Fruit fly (Drosophila melanogaster) whole organism, wandering third instar larva: ENCODE measurements around the gene Kap-alpha3.

Experiments used
- Abd-B ChIP-seq: fragments of >200 bp; optimal IDR thresholded peaks from 2 replicates; lab custom pipeline; 2017; ENCODE audit warnings: missing biosample characterization, missing genetic modification characterization
- CG32264 ChIP-seq: fragments of 200-800 bp; sonication (Bioruptor generic); optimal IDR thresholded peaks from 2 replicates; lab custom pipeline; 2016; ENCODE audit warnings: missing biosample characterization, missing genetic modification characterization
- CG9705 ChIP-seq: fragments of 200-800 bp; sonication (Bioruptor generic); optimal IDR thresholded peaks from 2 replicates; lab custom pipeline; 2018; ENCODE audit warnings: missing biosample characterization, mild to moderate bottlenecking, missing genetic modification characterization
- CrebA ChIP-seq: fragments of 200-800 bp; sonication (Bioruptor generic); optimal IDR thresholded peaks from 2 replicates; lab custom pipeline; 2016; ENCODE audit warnings: missing biosample characterization, mild to moderate bottlenecking, missing genetic modification characterization, borderline replicate concordance
- Dfd ChIP-seq: fragments of >200 bp; optimal IDR thresholded peaks from 2 replicates; lab custom pipeline; 2017; ENCODE audit warnings: missing biosample characterization, missing genetic modification characterization
- Dif ChIP-seq: fragments of 200-275, 200-300 bp; sonication (Bioruptor generic); optimal IDR thresholded peaks from 2 replicates; lab custom pipeline; 2018; ENCODE audit warnings: missing biosample characterization, missing genetic modification characterization; ENCODE audit not compliant: partially characterized antibody
- GATAd ChIP-seq: sonication (Bioruptor generic); optimal IDR thresholded peaks from 2 replicates; lab custom pipeline; 2016; ENCODE audit warnings: missing biosample characterization, missing genetic modification characterization
- HLH106 ChIP-seq: fragments of 200-800 bp; optimal IDR thresholded peaks from 3 replicates; lab custom pipeline; 2019; ENCODE audit warnings: missing biosample characterization, mild to moderate bottlenecking, missing genetic modification characterization, moderate library complexity
- Hnf4 ChIP-seq: fragments of 200-800 bp; sonication (Bioruptor generic); optimal IDR thresholded peaks from 2 replicates; lab custom pipeline; 2016; ENCODE audit warnings: missing biosample characterization, mild to moderate bottlenecking, missing genetic modification characterization
- Hr78 ChIP-seq: fragments of >200 bp; optimal IDR thresholded peaks from 2 replicates; lab custom pipeline; 2017; ENCODE audit warnings: missing biosample characterization, missing genetic modification characterization
- Hr83 ChIP-seq: fragments of 200-300 bp; sonication (Bioruptor generic); optimal IDR thresholded peaks from 2 replicates; lab custom pipeline; 2016; ENCODE audit warnings: missing biosample characterization, mild to moderate bottlenecking, missing genetic modification characterization, moderate library complexity; ENCODE audit not compliant: poor library complexity, severe bottlenecking
- Jra ChIP-seq: sonication (Bioruptor generic); optimal IDR thresholded peaks from 2 replicates; lab custom pipeline; 2016; ENCODE audit warnings: missing biosample characterization, missing genetic modification characterization
- Mio ChIP-seq: sonication (Bioruptor generic); optimal IDR thresholded peaks from 2 replicates; lab custom pipeline; 2016; ENCODE audit warnings: missing biosample characterization, missing genetic modification characterization
- Myc ChIP-seq: fragments of >200 bp; optimal IDR thresholded peaks from 2 replicates; lab custom pipeline; 2017
- OdsH ChIP-seq: fragments of 200-800 bp; sonication (Bioruptor generic); optimal IDR thresholded peaks from 2 replicates; lab custom pipeline; 2016; ENCODE audit warnings: missing biosample characterization, mild to moderate bottlenecking, missing genetic modification characterization
- Rel ChIP-seq, 2 experiments: fragments of 200-800 bp; sonication (Bioruptor generic) in 1 of 2; optimal IDR thresholded peaks; 2 replicates in 1 of 2; 3 replicates in 1 of 2; lab custom pipeline; 2016 to 2019; ENCODE audit warnings: mild to moderate bottlenecking in 2 of 2, missing biosample characterization in 2 of 2, missing genetic modification characterization in 2 of 2, moderate library complexity in 1 of 2
- Sp1 ChIP-seq: fragments of 200-800 bp; sonication (Bioruptor generic); optimal IDR thresholded peaks from 3 replicates; lab custom pipeline; 2019; ENCODE audit warnings: missing biosample characterization, mild to moderate bottlenecking, missing genetic modification characterization, moderate library complexity
- Vsx2 ChIP-seq: fragments of 200-300, 225-300 bp; sonication (Bioruptor generic); optimal IDR thresholded peaks from 2 replicates; lab custom pipeline; 2018; ENCODE audit warnings: missing biosample characterization, missing genetic modification characterization; ENCODE audit not compliant: partially characterized antibody
- br ChIP-seq: fragments of 200-800 bp; sonication (Bioruptor generic); optimal IDR thresholded peaks from 2 replicates; lab custom pipeline; 2016; ENCODE audit warnings: missing biosample characterization, missing genetic modification characterization
- brk ChIP-seq: fragments of 200-800 bp; sonication (Bioruptor generic); optimal IDR thresholded peaks from 2 replicates; lab custom pipeline; 2016; ENCODE audit warnings: missing biosample characterization, mild to moderate bottlenecking, missing genetic modification characterization
- dmrt93B ChIP-seq: fragments of 200-800 bp; sonication (Bioruptor generic); optimal IDR thresholded peaks from 2 replicates; lab custom pipeline; 2018; ENCODE audit warnings: missing biosample characterization, mild to moderate bottlenecking, missing genetic modification characterization
- dsf ChIP-seq: sonication (Bioruptor generic); optimal IDR thresholded peaks from 2 replicates; lab custom pipeline; 2016; ENCODE audit warnings: missing biosample characterization, missing genetic modification characterization, borderline replicate concordance
- ey ChIP-seq: fragments of 200-800 bp; sonication (Bioruptor generic); optimal IDR thresholded peaks from 2 replicates; lab custom pipeline; 2016; ENCODE audit warnings: missing biosample characterization, missing genetic modification characterization
- fru ChIP-seq: fragments of 200-800 bp; sonication (Bioruptor generic); optimal IDR thresholded peaks from 3 replicates; lab custom pipeline; 2016; ENCODE audit warnings: missing biosample characterization, mild to moderate bottlenecking, missing genetic modification characterization
- h ChIP-seq: fragments of 200-800 bp; sonication (Bioruptor generic); optimal IDR thresholded peaks from 3 replicates; lab custom pipeline; 2016; ENCODE audit warnings: missing biosample characterization, mild to moderate bottlenecking, missing genetic modification characterization
- jim ChIP-seq: fragments of 175-275, 200-325 bp; sonication (Bioruptor generic); optimal IDR thresholded peaks from 2 replicates; lab custom pipeline; 2016; ENCODE audit warnings: missing biosample characterization, mild to moderate bottlenecking, missing genetic modification characterization
- lola ChIP-seq: fragments of >200 bp; optimal IDR thresholded peaks from 2 replicates; lab custom pipeline; 2017; ENCODE audit warnings: missing biosample characterization, missing genetic modification characterization
- pan ChIP-seq: fragments of >200 bp; optimal IDR thresholded peaks from 2 replicates; lab custom pipeline; 2017
- psq ChIP-seq: fragments of 200-800 bp; sonication (Bioruptor generic); optimal IDR thresholded peaks from 3 replicates; lab custom pipeline; 2017; ENCODE audit warnings: missing biosample characterization, mild to moderate bottlenecking, missing genetic modification characterization, moderate library complexity
- rgr ChIP-seq: fragments of 200-800 bp; sonication (Bioruptor generic); optimal IDR thresholded peaks from 3 replicates; lab custom pipeline; 2016; ENCODE audit warnings: missing biosample characterization, mild to moderate bottlenecking, missing genetic modification characterization
- sv ChIP-seq: fragments of 200-800 bp; sonication (Bioruptor generic); optimal IDR thresholded peaks from 3 replicates; lab custom pipeline; 2016; ENCODE audit warnings: missing biosample characterization, missing genetic modification characterization
- tai ChIP-seq: sonication (Bioruptor generic); optimal IDR thresholded peaks from 2 replicates; lab custom pipeline; 2016; ENCODE audit warnings: missing biosample characterization, missing genetic modification characterization
- woc ChIP-seq: sonication (Bioruptor generic); optimal IDR thresholded peaks from 2 replicates; lab custom pipeline; 2016; ENCODE audit warnings: missing biosample characterization, mild to moderate bottlenecking, missing genetic modification characterization

Gene Kap-alpha3

DNA sequence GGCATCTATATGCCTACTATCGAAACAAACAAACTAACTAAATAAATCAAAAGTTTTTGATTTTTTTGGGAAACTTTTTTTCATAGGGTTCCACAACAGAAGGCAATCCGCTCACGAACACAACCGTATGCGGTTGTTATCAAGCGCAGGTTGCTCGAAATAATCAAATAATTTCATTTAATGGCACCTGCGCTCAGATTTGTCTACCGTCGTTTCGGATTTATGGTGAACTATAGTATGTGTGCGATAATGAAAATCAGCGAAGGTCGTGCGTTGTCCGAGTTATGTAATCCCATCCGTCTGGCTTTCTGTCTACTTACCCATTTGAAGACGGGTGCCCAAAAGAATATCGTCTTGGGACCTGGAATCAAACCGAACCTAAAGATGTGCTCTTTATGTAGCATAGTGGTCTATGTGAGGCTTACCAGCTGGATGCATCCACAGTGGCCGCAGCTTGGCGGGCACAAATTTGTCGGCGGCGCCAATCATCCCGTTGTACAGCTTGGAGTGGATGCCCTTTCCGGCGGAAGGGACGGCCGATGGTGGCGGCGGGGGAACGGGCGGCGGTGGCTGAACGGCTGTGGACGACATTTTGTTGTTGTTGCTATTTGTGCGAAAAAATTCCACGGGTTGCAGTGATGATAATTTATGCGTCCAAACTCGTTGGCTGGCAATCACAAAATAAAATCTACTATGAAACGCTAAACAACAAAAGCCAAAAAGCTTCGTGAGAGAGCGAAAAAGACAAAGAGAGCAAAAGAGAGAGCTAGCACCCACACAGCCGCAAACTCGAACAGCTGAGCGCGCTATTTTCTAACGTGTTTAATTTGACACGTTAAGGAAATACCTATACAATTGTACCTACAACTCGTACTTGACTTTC lies 4.4 kb downstream of the Kap-alpha3 start:
- TF ChIP-seq Dif (GFP tag; lab: Kevin White, UChicago), result peak; percentile 63
- no peak for TF ChIP-seq Vsx2 (GFP tag; lab: Kevin White, UChicago)
- TF ChIP-seq Dfd, result no peak
- TF ChIP-seq fru, result no peak
- TF ChIP-seq dsf (GFP tag; lab: Kevin White, UChicago), result no peak
- TF ChIP-seq, all 38 proteins: peak for 1

DNA sequence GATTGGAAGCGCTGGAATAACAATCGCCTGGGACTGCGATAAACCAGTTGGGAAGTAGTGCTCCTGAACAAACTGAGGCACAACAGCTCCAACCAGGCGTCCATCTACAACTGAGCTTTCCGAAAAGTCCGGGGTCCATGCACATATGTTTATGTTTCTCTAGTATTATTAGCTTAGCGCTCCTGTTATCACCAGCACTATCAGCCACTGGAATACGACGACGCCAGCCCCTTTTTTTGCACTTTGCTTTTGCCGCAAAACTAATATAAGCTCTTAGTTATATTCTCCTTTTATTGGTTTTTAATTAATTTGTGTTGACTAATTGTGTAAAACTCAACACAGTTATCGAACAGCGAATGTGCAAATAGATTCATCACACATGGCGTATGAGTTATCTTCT lies 6.0 kb downstream of the Kap-alpha3 start, which contains the start of gene CG9396:
TSS of gene CG9396 (minus strand) at position 101 of the 400 bp plus-strand sequence.
- TF ChIP-seq jim (no peak), Dfd (no peak), psq (GFP tag; lab: Kevin White, UChicago) (no peak), Sp1 (GFP tag; lab: Kevin White, UChicago) (no peak), Hr83 (GFP tag; lab: Kevin White, UChicago) (no peak), tai (no peak)
- TF ChIP-seq, all 38 proteins: peak for 0

DNA sequence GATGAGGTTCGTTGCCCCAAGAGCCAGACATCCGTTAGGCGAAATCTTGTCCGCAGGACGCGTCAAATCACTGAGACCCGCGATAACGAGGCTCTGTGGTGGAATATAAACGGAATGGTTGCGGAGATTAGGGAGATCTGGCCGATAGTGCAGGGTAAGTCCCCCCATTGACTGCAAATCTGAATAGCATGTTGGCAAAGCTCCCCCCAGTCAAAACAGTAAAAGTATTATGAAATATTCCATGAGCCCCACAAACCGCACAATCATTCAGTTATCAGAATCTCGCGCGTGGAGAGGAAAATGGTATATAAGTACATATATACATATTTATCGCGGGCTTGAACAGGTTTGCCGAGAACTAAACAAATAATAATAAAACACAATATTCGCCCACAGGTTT lies 6.9 kb downstream of the Kap-alpha3 start:
- TF ChIP-seq br (GFP tag; lab: Kevin White, UChicago) (no peak), woc (GFP tag; lab: Kevin White, UChicago) (no peak), Mio (GFP tag; lab: Kevin White, UChicago) (no peak), fru (no peak), Rel (GFP tag; optimal IDR thresholded peaks at IDR 0.05; lab: Kevin White, UChicago) (no peak), Rel (tag; optimal IDR thresholded peaks at IDR 0.05; lab: Kevin White, UChicago) (peak; percentile 93)

DNA sequence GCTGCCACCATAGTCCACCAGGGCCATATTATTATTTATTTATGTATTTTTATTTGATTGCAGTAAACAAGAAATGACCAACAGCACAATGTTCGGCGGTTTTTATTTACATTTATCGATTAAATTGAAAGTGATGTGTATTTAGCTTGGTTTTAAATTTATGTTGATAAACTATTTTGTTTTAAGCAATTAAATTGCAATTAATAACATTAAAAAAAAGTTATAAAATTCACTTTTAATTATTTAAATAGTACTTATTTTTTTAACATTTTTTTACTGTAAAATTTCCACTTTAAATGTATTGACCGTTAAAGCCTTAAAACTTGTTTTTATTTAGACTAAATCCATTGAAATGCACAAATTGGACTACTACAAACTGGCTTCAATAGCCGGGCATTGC lies 7.4 kb downstream of the Kap-alpha3 start, which contains the start of gene CG16790:
TSS of gene CG16790 (minus strand) at position 101 of the 400 bp plus-strand sequence.
- TF ChIP-seq dmrt93B (GFP tag; lab: Kevin White, UChicago), result no peak
- TF ChIP-seq psq (GFP tag; lab: Kevin White, UChicago), result no peak
- TF ChIP-seq Myc (lab: Kevin White, UChicago), result peak; percentile 47
- TF ChIP-seq dsf (GFP tag; lab: Kevin White, UChicago), result no peak
- TF ChIP-seq Sp1 (GFP tag; lab: Kevin White, UChicago), result no peak

DNA sequence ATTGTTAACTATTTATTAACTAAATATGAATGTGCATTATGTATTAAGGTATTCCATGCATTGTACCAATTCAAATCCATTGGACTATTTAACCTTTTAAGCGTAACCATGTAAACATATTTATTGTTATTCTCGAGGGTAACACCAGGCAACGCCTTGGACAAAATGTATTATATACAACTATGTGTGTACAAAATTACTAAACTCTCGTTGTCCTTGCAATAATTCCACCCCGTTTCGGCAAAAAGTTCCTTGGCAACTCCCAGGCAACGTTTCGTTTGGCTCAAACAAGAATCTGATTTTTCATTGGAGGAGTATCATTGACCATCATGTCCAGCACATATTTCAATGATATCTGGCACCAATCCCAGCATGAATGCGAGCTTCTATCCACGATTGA lies 11.6 kb downstream of the Kap-alpha3 start, which contains the start of gene CG16789:
TSS of gene CG16789 (plus strand) at position 301 of the 400 bp plus-strand sequence.
- TF ChIP-seq Hr83 (GFP tag; lab: Kevin White, UChicago) (no peak), psq (GFP tag; lab: Kevin White, UChicago) (no peak), h (GFP tag; lab: Kevin White, UChicago) (no peak), Vsx2 (GFP tag; lab: Kevin White, UChicago) (no peak), CG9705 (GFP tag; lab: Kevin White, UChicago) (no peak), ey (GFP tag; lab: Kevin White, UChicago) (no peak), Abd-B (GFP tag; lab: Kevin White, UChicago) (no peak), OdsH (GFP tag; lab: Kevin White, UChicago) (no peak), CrebA (GFP tag; lab: Kevin White, UChicago) (no peak), brk (GFP tag; lab: Kevin White, UChicago) (no peak), br (GFP tag; lab: Kevin White, UChicago) (no peak)

DNA sequence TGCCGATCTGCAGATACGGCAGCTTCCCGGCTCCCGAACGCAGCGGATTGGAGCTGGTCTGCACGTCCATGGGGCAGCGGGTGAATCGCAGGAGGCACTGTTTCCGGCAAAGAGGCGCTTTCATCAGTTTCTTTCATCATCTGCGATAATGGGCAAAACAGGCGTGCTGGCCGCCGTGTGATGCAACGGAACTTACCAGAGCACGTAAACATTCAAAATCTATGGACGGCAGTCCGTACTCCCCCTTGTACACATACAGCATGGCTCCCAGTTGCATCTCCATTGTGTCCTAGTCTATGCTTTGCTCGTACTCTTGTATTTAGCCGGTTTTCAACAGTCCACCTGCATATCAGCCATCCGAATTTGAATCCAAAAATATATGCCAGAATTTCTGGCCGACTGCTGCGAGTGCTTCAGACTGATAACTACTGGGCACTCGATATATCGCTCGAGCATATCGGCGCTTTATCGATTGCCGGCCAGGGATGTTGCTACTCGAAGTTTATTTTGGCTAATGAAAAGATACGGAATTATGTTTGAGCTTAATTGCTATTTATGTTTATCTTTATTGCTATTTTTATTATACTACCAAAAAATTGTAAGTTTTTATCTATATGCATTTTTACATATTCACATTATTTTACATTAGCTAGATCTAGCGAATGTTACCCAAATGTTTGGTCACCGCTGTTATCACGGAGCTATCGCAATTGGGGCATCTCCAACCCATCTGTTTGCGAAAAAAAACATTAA lies 14.1 kb downstream of the Kap-alpha3 start, which contains the start of the genes CG9393 and Vps45:
TSS of gene CG9393 (minus strand) at position 434 of the 753 bp plus-strand sequence.
TSS of gene Vps45 (plus strand) at position 685 of the 753 bp plus-strand sequence.
- TF ChIP-seq CG32264 (GFP tag; lab: Kevin White, UChicago), result no peak
- no peak for TF ChIP-seq Hr78
- TF ChIP-seq Hr83 (GFP tag; lab: Kevin White, UChicago), result peak; percentile 7
- TF ChIP-seq Mio (GFP tag; lab: Kevin White, UChicago), result no peak
- peak; percentile 73 for TF ChIP-seq sv (GFP tag; lab: Kevin White, UChicago)
- peak; percentile 49 for TF ChIP-seq GATAd
- peak; percentile 75 for TF ChIP-seq h (GFP tag; lab: Kevin White, UChicago)
- TF ChIP-seq Jra (GFP tag; lab: Kevin White, UChicago), result no peak
- peak; percentile 66 for TF ChIP-seq OdsH (GFP tag; lab: Kevin White, UChicago)
- peak; percentile 46 for TF ChIP-seq CG9705 (GFP tag; lab: Kevin White, UChicago)
- TF ChIP-seq dsf (GFP tag; lab: Kevin White, UChicago), result no peak
- TF ChIP-seq lola, result no peak
- TF ChIP-seq woc (GFP tag; lab: Kevin White, UChicago), result peak; percentile 90
- TF ChIP-seq Hnf4 (GFP tag; lab: Kevin White, UChicago), result no peak
- TF ChIP-seq HLH106, result peak; percentile 65
- TF ChIP-seq brk (GFP tag; lab: Kevin White, UChicago), result no peak
- peak; percentile 57 for TF ChIP-seq psq (GFP tag; lab: Kevin White, UChicago)
- TF ChIP-seq jim, result no peak
- TF ChIP-seq ey (GFP tag; lab: Kevin White, UChicago), result peak; percentile 65
- no peak for TF ChIP-seq pan (lab: Kevin White, UChicago)
- TF ChIP-seq tai, result no peak
- TF ChIP-seq rgr (GFP tag; lab: Kevin White, UChicago), result peak; percentile 51
